Worm (Caenorhabditis elegans) whole organism, L3 larva: Measurements from ENCODE around the gene marc-5.

Source experiments
- elt-3 ChIP-seq, 3 experiments: fragments of 150-350 bp in 1 of 3; sonication (generic microtip) in 2 of 3; optimal IDR thresholded peaks; 2 replicates in 2 of 3; 4 replicates in 1 of 3; lab custom pipeline; 2014 to 2017; ENCODE audit warnings: missing biosample characterization in 3 of 3, missing genetic modification characterization in 3 of 3
- mml-1 ChIP-seq: fragments of 150-350 bp; sonication (generic microtip); optimal IDR thresholded peaks from 3 replicates; lab custom pipeline; 2014; ENCODE audit warnings: missing biosample characterization, missing genetic modification characterization
- nhr-76 ChIP-seq: fragments of 150-350 bp; sonication (generic microtip); optimal IDR thresholded peaks from 5 replicates; lab custom pipeline; 2014; ENCODE audit warnings: missing biosample characterization, missing genetic modification characterization
- pha-4 ChIP-seq: fragments of 150-350 bp; optimal IDR thresholded peaks from 2 replicates; lab custom pipeline; 2014; ENCODE audit warnings: missing biosample characterization, missing genetic modification reagents, missing genetic modification characterization

ce11 chrII:12389783-12390182 lies 10.5 kb upstream of the marc-5 start, which contains the start of gene Y57A10B.6:
- no peak for TF ChIP-seq mml-1 (tag; lab: Kevin White, UChicago)
- TF ChIP-seq elt-3 (tag; optimal IDR thresholded peaks at IDR 0.05; lab: Kevin White, UChicago): no peak
- TF ChIP-seq nhr-76: no peak
- no peak for TF ChIP-seq pha-4 (tag; lab: Kevin White, UChicago)
